Worm (Caenorhabditis elegans) whole organism, early embryonic: ENCODE results near the gene act-2.
"Not testable (repeated sequence)": the region's sequence is repeated elsewhere in the genome, so short reads cannot be mapped to it uniquely, and the experiment has no call there.

Source experiments
- B0310.2 ChIP-seq: sonication (generic microtip); optimal IDR thresholded peaks from 2 replicates; lab custom pipeline; 2016; ENCODE audit warnings: mild to moderate bottlenecking, missing genetic modification characterization, missing compliant biosample characterization
- F13C5.2 ChIP-seq: sonication (generic microtip); optimal IDR thresholded peaks from 2 replicates; lab custom pipeline; 2017; ENCODE audit warnings: mild to moderate bottlenecking, missing genetic modification characterization, inconsistent platforms, missing compliant biosample characterization
- aly-1 ChIP-seq: sonication (generic microtip); optimal IDR thresholded peaks from 2 replicates; lab custom pipeline; 2016; ENCODE audit warnings: missing genetic modification characterization, missing compliant biosample characterization
- ama-1 ChIP-seq: fragments of 150-350 bp; optimal IDR thresholded peaks from 2 replicates; lab custom pipeline; 2014
- ceh-13 ChIP-seq: fragments of 200-800 bp; sonication (Bioruptor generic); optimal IDR thresholded peaks from 2 replicates; lab custom pipeline; 2018; ENCODE audit warnings: mild to moderate bottlenecking, missing genetic modification characterization, missing compliant biosample characterization
- ceh-36 ChIP-seq: sonication (generic microtip); optimal IDR thresholded peaks from 2 replicates; lab custom pipeline; 2016; ENCODE audit warnings: missing genetic modification characterization, inconsistent platforms, missing compliant biosample characterization
- ets-7 ChIP-seq: sonication (generic microtip); optimal IDR thresholded peaks from 2 replicates; lab custom pipeline; 2016; ENCODE audit warnings: missing genotype, missing genetic modification characterization, missing compliant biosample characterization
- flt-1 ChIP-seq: fragments of 200-800 bp; sonication (Bioruptor generic); IDR thresholded peaks from 2 replicates; pipeline ENCODE4 v1.3.6; 2022; ENCODE audit warnings: missing genetic modification characterization, missing compliant biosample characterization
- hmbx-1 ChIP-seq: sonication (generic microtip); optimal IDR thresholded peaks from 2 replicates; lab custom pipeline; 2016; ENCODE audit warnings: mild to moderate bottlenecking, missing genetic modification characterization, missing compliant biosample characterization
- hmg-4 ChIP-seq: fragments of 200-800 bp; sonication (Bioruptor generic); optimal IDR thresholded peaks from 2 replicates; lab custom pipeline; 2018; ENCODE audit warnings: mild to moderate bottlenecking, missing genetic modification characterization, missing compliant biosample characterization
- hnd-1 ChIP-seq: sonication (generic microtip); optimal IDR thresholded peaks from 2 replicates; lab custom pipeline; 2016; ENCODE audit warnings: missing genetic modification characterization, missing compliant biosample characterization
- pes-1 ChIP-seq: fragments of 200-800 bp; sonication (Bioruptor generic); IDR thresholded peaks from 2 replicates; pipeline ENCODE4 v1.3.6; 2022; ENCODE audit warnings: missing genetic modification reagents, missing genetic modification characterization, missing compliant biosample characterization
- scrt-1 ChIP-seq: fragments of 200-800 bp; sonication (Bioruptor generic); IDR thresholded peaks from 2 replicates; pipeline ENCODE4 v1.3.6; 2022; ENCODE audit warnings: missing genetic modification characterization, missing compliant biosample characterization
- sea-1 ChIP-seq: fragments of 200-800 bp; sonication (Bioruptor generic); conservative IDR thresholded peaks from 2 replicates; pipeline ENCODE4 v1.3.6; 2022; ENCODE audit warnings: missing genetic modification characterization, missing compliant biosample characterization
- tbx-11 ChIP-seq: fragments of 200-800 bp; sonication (Bioruptor generic); IDR thresholded peaks from 2 replicates; pipeline ENCODE4 v1.3.6; 2022; ENCODE audit warnings: missing genetic modification characterization, missing compliant biosample characterization
- tbx-37 ChIP-seq: fragments of 200-800 bp; sonication (Bioruptor generic); conservative IDR thresholded peaks from 2 replicates; pipeline ENCODE4 v1.3.6; 2022; ENCODE audit warnings: missing genetic modification reagents, missing genetic modification characterization, missing compliant biosample characterization
- tra-4 ChIP-seq: sonication (generic microtip); optimal IDR thresholded peaks from 2 replicates; lab custom pipeline; 2017; ENCODE audit warnings: missing genetic modification characterization, missing compliant biosample characterization

The act-2 gene

ce11 chrV:11113607-11114006 lies 35.7 kb upstream of the act-2 start, which contains the start of gene math-33:
TSS of gene math-33 (plus strand) at chrV:11113907.
- TF ChIP-seq tbx-37 (GFP tag; lab: Robert Waterston, UW) (no peak), ceh-36 (tag; lab: Kevin White, UChicago) (no peak), pes-1 (GFP tag; lab: Robert Waterston, UW) (no peak), tbx-11 (GFP tag; lab: Robert Waterston, UW) (no peak), ceh-13 (GFP tag; lab: Kevin White, UChicago) (no peak), scrt-1 (no peak), ama-1 (no peak)

DNA sequence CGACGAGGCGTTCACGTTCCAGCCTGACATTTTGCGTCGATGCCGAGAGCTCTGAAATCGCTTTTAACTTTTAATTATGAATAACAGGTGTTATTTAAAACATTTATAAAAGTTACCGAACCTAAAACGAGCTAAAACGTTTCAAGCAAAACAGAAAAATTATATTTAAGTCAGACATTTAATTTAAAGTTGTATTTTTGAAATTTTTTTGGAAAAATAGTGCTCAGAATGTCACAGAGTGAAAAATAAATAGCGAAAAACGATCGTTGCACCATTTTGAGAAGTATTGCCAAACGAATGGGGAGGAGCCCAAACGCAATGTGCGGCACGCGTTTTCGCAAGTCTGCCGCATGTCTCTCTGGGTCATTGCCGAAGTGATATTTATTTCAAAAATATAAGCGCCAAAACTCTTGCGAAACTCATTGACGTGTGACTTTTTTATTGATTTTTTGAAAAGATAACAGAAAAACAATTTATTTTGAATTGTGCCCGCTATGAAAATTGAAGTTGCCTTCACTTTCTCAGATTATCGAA lies 35.2 kb upstream of the act-2 start, which contains the start of gene erfa-3:
TSS of gene erfa-3 (minus strand) at position 51 of the 534 bp plus-strand sequence.
- TF ChIP-seq flt-1 (GFP tag; lab: Robert Waterston, UW) (peak; percentile 49; the same call in 1 of the 2 replicates), ama-1 (no peak), hmg-4 (GFP tag; lab: Kevin White, UChicago) (peak; percentile 56), hmbx-1 (tag; lab: Kevin White, UChicago) (peak; percentile 48), sea-1 (GFP tag; lab: Robert Waterston, UW) (peak; percentile 70; the same call in 1 of the 2 replicates), F13C5.2 (tag; lab: Kevin White, UChicago) (peak; percentile 91), B0310.2 (no peak), tra-4 (tag; lab: Kevin White, UChicago) (peak; percentile 62), hnd-1 (tag; lab: Kevin White, UChicago) (peak; percentile 55), tbx-37 (GFP tag; lab: Robert Waterston, UW) (peak; percentile 61; the same call in 1 of the 2 replicates), pes-1 (GFP tag; lab: Robert Waterston, UW) (no peak), tbx-11 (GFP tag; lab: Robert Waterston, UW) (peak; percentile 74; the same call in 1 of the 2 replicates), ceh-36 (tag; lab: Kevin White, UChicago) (peak; percentile 51), aly-1 (tag; lab: Kevin White, UChicago) (peak; percentile 76), scrt-1 (peak; percentile 51; the same call in 1 of the 2 replicates), ceh-13 (GFP tag; lab: Kevin White, UChicago) (peak; percentile 60), ets-7 (tag; lab: Kevin White, UChicago) (peak; percentile 53)

ce11 chrV:11109647-11110046 lies 31.7 kb upstream of the act-2 start, which contains the start of gene Y42A5A.5:
TSS of gene Y42A5A.5 (minus strand) at chrV:11109747.
- not testable (repeated sequence) for TF ChIP-seq ceh-13 (GFP tag; lab: Kevin White, UChicago); tbx-11 (GFP tag; lab: Robert Waterston, UW); sea-1 (GFP tag; lab: Robert Waterston, UW)

ce11 chrV:11104408-11104807 lies 26.5 kb upstream of the act-2 start:
- TF ChIP-seq B0310.2 (no peak), ceh-36 (tag; lab: Kevin White, UChicago) (no peak), hnd-1 (tag; lab: Kevin White, UChicago) (no peak), ama-1 (no peak), pes-1 (GFP tag; lab: Robert Waterston, UW) (no peak), tbx-37 (GFP tag; lab: Robert Waterston, UW) (no peak), ets-7 (tag; lab: Kevin White, UChicago) (no peak), sea-1 (GFP tag; lab: Robert Waterston, UW) (no peak), tra-4 (tag; lab: Kevin White, UChicago) (no peak), tbx-11 (GFP tag; lab: Robert Waterston, UW) (no peak), ceh-13 (GFP tag; lab: Kevin White, UChicago) (no peak), flt-1 (GFP tag; lab: Robert Waterston, UW) (no peak), scrt-1 (no peak)

DNA sequence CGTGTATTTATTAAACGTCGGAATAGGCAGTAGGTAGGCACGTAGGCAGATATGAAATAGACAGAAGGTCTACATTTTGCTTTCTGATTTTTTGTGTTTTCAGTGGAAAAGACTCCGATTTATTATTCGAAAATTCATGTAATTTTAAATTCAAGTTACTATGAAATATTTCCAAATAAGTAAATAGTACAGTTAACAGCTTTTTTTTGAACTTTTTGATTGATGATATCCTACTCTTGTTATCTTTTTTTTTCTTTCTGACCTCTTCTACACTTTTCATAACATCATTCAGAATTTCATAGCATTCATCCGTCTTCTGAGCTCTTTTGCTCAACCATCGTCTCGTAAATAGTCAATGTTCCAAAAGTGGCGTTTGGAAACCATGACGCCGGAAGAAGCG lies 20.6 kb upstream of the act-2 start, which contains the start of gene cdkl-1:
TSS of gene cdkl-1 (plus strand) at position 301 of the 400 bp plus-strand sequence.
- no peak for TF ChIP-seq sea-1 (GFP tag; lab: Robert Waterston, UW)
- no peak for TF ChIP-seq scrt-1
- no peak for TF ChIP-seq hnd-1 (tag; lab: Kevin White, UChicago)
- TF ChIP-seq ceh-36 (tag; lab: Kevin White, UChicago), result no peak
- no peak for TF ChIP-seq hmg-4 (GFP tag; lab: Kevin White, UChicago)
- TF ChIP-seq tbx-11 (GFP tag; lab: Robert Waterston, UW), result no peak

DNA sequence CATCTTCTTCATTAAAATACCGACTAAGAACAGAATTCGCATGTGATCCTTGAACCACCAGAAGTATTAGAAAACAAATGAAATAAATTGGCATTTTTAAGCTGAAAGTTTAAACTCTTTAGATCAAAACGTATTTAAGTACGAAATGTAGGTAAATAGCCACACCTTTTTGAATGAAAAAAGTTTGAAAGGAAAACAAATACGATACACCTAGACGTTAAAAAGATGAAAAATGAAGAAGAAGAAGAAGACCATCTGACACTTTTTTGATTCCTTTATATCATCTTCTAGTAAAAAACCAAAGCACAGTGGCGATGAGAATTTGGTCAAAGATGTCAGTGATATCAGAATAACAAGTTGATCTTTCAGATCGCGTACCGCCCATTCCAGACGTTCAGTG lies 17.9 kb upstream of the act-2 start, which contains the start of gene Y42A5A.3:
TSS of gene Y42A5A.3 (minus strand) at position 101 of the 400 bp plus-strand sequence.
- TF ChIP-seq ceh-13 (GFP tag; lab: Kevin White, UChicago) (no peak), sea-1 (GFP tag; lab: Robert Waterston, UW) (no peak), tra-4 (tag; lab: Kevin White, UChicago) (no peak), tbx-37 (GFP tag; lab: Robert Waterston, UW) (no peak), hnd-1 (tag; lab: Kevin White, UChicago) (no peak), tbx-11 (GFP tag; lab: Robert Waterston, UW) (no peak), B0310.2 (no peak), ets-7 (tag; lab: Kevin White, UChicago) (no peak), hmbx-1 (tag; lab: Kevin White, UChicago) (no peak), hmg-4 (GFP tag; lab: Kevin White, UChicago) (no peak), scrt-1 (no peak), aly-1 (tag; lab: Kevin White, UChicago) (no peak), flt-1 (GFP tag; lab: Robert Waterston, UW) (no peak)

- TF ChIP-seq pes-1 (GFP tag; lab: Robert Waterston, UW) (no peak), F13C5.2 (tag; lab: Kevin White, UChicago) (no peak)
Observed at ce11 chrV:11094698-11095097, 16.7 kb upstream of the act-2 start.
